Fruit fly (Drosophila melanogaster) whole organism: ENCODE data around the gene Nulp1.

ENCODE experiments used
- CG8478 ChIP-seq: fragments of >200 bp; optimal IDR thresholded peaks from 2 replicates; lab custom pipeline; 2018; ENCODE audit warnings: inconsistent platforms
- Dll ChIP-seq: fragments of >200 bp; optimal IDR thresholded peaks from 2 replicates; lab custom pipeline; 2017
- EcR ChIP-seq, 2 experiments: fragments of >200 bp; optimal IDR thresholded peaks; 2 replicates each; lab custom pipeline; 2017; ENCODE audit warnings: missing biosample characterization in 2 of 2, missing genetic modification characterization in 2 of 2, missing genetic modification reagents in 2 of 2
- psq ChIP-seq: fragments of >200 bp; optimal IDR thresholded peaks from 2 replicates; lab custom pipeline; 2017
- usp ChIP-seq: fragments of >200 bp; optimal IDR thresholded peaks from 2 replicates; lab custom pipeline; 2017; ENCODE audit warnings: missing biosample characterization, missing genetic modification characterization, mixed read lengths

DNA sequence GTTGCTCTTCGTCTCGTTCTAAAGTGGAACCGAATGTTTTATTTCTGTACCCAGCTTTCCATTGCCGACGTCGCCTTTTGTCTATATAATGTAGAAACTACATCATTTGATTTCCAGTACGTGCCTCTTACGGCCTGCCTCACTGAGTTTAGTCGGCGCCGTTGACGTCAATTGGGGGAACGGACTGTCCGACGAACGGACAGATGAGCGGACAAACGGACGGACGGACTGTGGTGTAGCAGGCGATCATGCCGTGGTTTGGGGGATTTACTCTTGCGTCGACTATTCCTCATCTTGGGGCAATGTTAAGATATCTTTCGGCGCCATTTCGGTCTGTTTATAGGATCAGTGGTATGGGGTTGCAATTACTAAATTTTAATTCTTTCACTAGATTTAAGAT is 29.4 kb upstream of the Nulp1 start:
- TF ChIP-seq CG8478 (lab: Kevin White, UChicago): no peak
- no peak for TF ChIP-seq EcR (GFP tag; optimal IDR thresholded peaks at IDR 0.05; lab: Kevin White, UChicago)
- no peak for TF ChIP-seq Dll (lab: Kevin White, UChicago)
- TF ChIP-seq usp (GFP tag; lab: Kevin White, UChicago): no peak
- TF ChIP-seq psq: no peak
